Fruit fly (Drosophila melanogaster) whole organism, wandering third instar larva: Measurements from ENCODE around the gene CG13039.

Experiments
- CG32264 ChIP-seq: fragments of 200-800 bp; sonication (Bioruptor generic); optimal IDR thresholded peaks from 2 replicates; lab custom pipeline; 2016; ENCODE audit warnings: missing biosample characterization, missing genetic modification characterization
- CG9705 ChIP-seq: fragments of 200-800 bp; sonication (Bioruptor generic); optimal IDR thresholded peaks from 2 replicates; lab custom pipeline; 2018; ENCODE audit warnings: missing biosample characterization, mild to moderate bottlenecking, missing genetic modification characterization
- Dfd ChIP-seq: fragments of >200 bp; optimal IDR thresholded peaks from 2 replicates; lab custom pipeline; 2017; ENCODE audit warnings: missing biosample characterization, missing genetic modification characterization
- Dif ChIP-seq: fragments of 200-275, 200-300 bp; sonication (Bioruptor generic); optimal IDR thresholded peaks from 2 replicates; lab custom pipeline; 2018; ENCODE audit warnings: missing biosample characterization, missing genetic modification characterization; ENCODE audit not compliant: partially characterized antibody
- GATAd ChIP-seq: sonication (Bioruptor generic); optimal IDR thresholded peaks from 2 replicates; lab custom pipeline; 2016; ENCODE audit warnings: missing biosample characterization, missing genetic modification characterization
- HLH106 ChIP-seq: fragments of 200-800 bp; optimal IDR thresholded peaks from 3 replicates; lab custom pipeline; 2019; ENCODE audit warnings: missing biosample characterization, mild to moderate bottlenecking, missing genetic modification characterization, moderate library complexity
- Hnf4 ChIP-seq: fragments of 200-800 bp; sonication (Bioruptor generic); optimal IDR thresholded peaks from 2 replicates; lab custom pipeline; 2016; ENCODE audit warnings: missing biosample characterization, mild to moderate bottlenecking, missing genetic modification characterization
- Hr78 ChIP-seq: fragments of >200 bp; optimal IDR thresholded peaks from 2 replicates; lab custom pipeline; 2017; ENCODE audit warnings: missing biosample characterization, missing genetic modification characterization
- Hr83 ChIP-seq: fragments of 200-300 bp; sonication (Bioruptor generic); optimal IDR thresholded peaks from 2 replicates; lab custom pipeline; 2016; ENCODE audit warnings: missing biosample characterization, mild to moderate bottlenecking, missing genetic modification characterization, moderate library complexity; ENCODE audit not compliant: poor library complexity, severe bottlenecking
- OdsH ChIP-seq: fragments of 200-800 bp; sonication (Bioruptor generic); optimal IDR thresholded peaks from 2 replicates; lab custom pipeline; 2016; ENCODE audit warnings: missing biosample characterization, mild to moderate bottlenecking, missing genetic modification characterization
- Rel ChIP-seq, 2 experiments: fragments of 200-800 bp; sonication (Bioruptor generic) in 1 of 2; optimal IDR thresholded peaks; 2 replicates in 1 of 2; 3 replicates in 1 of 2; lab custom pipeline; 2016 to 2019; ENCODE audit warnings: mild to moderate bottlenecking in 2 of 2, missing biosample characterization in 2 of 2, missing genetic modification characterization in 2 of 2, moderate library complexity in 1 of 2
- Sp1 ChIP-seq: fragments of 200-800 bp; sonication (Bioruptor generic); optimal IDR thresholded peaks from 3 replicates; lab custom pipeline; 2019; ENCODE audit warnings: missing biosample characterization, mild to moderate bottlenecking, missing genetic modification characterization, moderate library complexity
- Vsx2 ChIP-seq: fragments of 200-300, 225-300 bp; sonication (Bioruptor generic); optimal IDR thresholded peaks from 2 replicates; lab custom pipeline; 2018; ENCODE audit warnings: missing biosample characterization, missing genetic modification characterization; ENCODE audit not compliant: partially characterized antibody
- br ChIP-seq: fragments of 200-800 bp; sonication (Bioruptor generic); optimal IDR thresholded peaks from 2 replicates; lab custom pipeline; 2016; ENCODE audit warnings: missing biosample characterization, missing genetic modification characterization
- brk ChIP-seq: fragments of 200-800 bp; sonication (Bioruptor generic); optimal IDR thresholded peaks from 2 replicates; lab custom pipeline; 2016; ENCODE audit warnings: missing biosample characterization, mild to moderate bottlenecking, missing genetic modification characterization
- dsf ChIP-seq: sonication (Bioruptor generic); optimal IDR thresholded peaks from 2 replicates; lab custom pipeline; 2016; ENCODE audit warnings: missing biosample characterization, missing genetic modification characterization, borderline replicate concordance
- ey ChIP-seq: fragments of 200-800 bp; sonication (Bioruptor generic); optimal IDR thresholded peaks from 2 replicates; lab custom pipeline; 2016; ENCODE audit warnings: missing biosample characterization, missing genetic modification characterization
- foxo ChIP-seq, 2 experiments: fragments of 200-800 bp; sonication (Bioruptor generic); optimal IDR thresholded peaks; 2 replicates in 1 of 2; 3 replicates in 1 of 2; lab custom pipeline; 2016 to 2017; ENCODE audit warnings: missing biosample characterization in 2 of 2, missing genetic modification characterization in 2 of 2
- fru ChIP-seq: fragments of 200-800 bp; sonication (Bioruptor generic); optimal IDR thresholded peaks from 3 replicates; lab custom pipeline; 2016; ENCODE audit warnings: missing biosample characterization, mild to moderate bottlenecking, missing genetic modification characterization
- h ChIP-seq: fragments of 200-800 bp; sonication (Bioruptor generic); optimal IDR thresholded peaks from 3 replicates; lab custom pipeline; 2016; ENCODE audit warnings: missing biosample characterization, mild to moderate bottlenecking, missing genetic modification characterization
- lola ChIP-seq: fragments of >200 bp; optimal IDR thresholded peaks from 2 replicates; lab custom pipeline; 2017; ENCODE audit warnings: missing biosample characterization, missing genetic modification characterization
- rgr ChIP-seq: fragments of 200-800 bp; sonication (Bioruptor generic); optimal IDR thresholded peaks from 3 replicates; lab custom pipeline; 2016; ENCODE audit warnings: missing biosample characterization, mild to moderate bottlenecking, missing genetic modification characterization
- sv ChIP-seq: fragments of 200-800 bp; sonication (Bioruptor generic); optimal IDR thresholded peaks from 3 replicates; lab custom pipeline; 2016; ENCODE audit warnings: missing biosample characterization, missing genetic modification characterization
- tai ChIP-seq: sonication (Bioruptor generic); optimal IDR thresholded peaks from 2 replicates; lab custom pipeline; 2016; ENCODE audit warnings: missing biosample characterization, missing genetic modification characterization
- usp ChIP-seq: fragments of >200 bp; optimal IDR thresholded peaks from 2 replicates; lab custom pipeline; 2017; ENCODE audit warnings: missing biosample characterization, missing genetic modification characterization
- woc ChIP-seq: sonication (Bioruptor generic); optimal IDR thresholded peaks from 2 replicates; lab custom pipeline; 2016; ENCODE audit warnings: missing biosample characterization, mild to moderate bottlenecking, missing genetic modification characterization

Gene CG13039

DNA sequence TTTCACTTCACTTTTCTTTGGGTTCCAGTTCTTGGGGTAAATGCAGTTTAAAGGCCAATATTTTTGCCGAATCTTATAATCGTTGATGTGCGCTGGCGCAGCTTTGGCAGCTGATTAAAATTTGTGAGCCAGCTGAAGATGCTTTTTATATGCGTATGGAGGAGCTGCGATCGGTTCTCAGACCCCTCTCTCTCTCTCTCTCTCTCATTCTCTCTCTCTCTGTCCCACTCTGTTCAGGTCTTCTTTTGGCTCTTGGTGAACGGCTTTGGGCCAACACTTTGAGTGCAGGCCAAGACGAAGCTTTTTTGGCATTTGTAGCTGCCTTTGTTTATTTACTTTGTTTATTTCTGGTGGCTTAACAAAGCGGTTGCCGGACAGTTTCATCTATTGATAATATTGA lies 38.2 kb downstream of the CG13039 start, which contains the start of gene CG13046:
Gene CG13046, minus strand, starts transcription at position 101 of the 400 bp plus-strand sequence.
- TF ChIP-seq usp (GFP tag; lab: Kevin White, UChicago) (no peak), woc (GFP tag; lab: Kevin White, UChicago) (no peak), GATAd (no peak), foxo (GFP tag; optimal IDR thresholded peaks at IDR 0.05; lab: Kevin White, UChicago) (no peak)

DNA sequence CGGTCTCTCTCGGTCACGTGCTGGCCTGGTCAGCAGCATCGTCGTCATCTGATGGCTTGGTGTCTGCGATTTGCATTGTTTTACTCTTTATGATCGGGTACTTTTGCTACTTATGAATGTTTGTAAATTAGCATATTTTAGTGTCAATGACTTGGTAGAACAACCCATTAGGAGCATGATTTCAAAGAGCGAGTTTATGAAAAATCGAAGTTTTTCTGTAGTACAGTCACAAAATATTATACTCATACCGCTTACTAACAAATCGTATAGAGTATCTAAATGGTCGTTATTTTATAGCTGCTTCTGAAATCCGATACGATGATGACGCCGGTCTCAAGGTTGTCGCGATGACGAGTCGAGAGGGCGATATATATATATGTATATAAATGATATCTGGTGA lies 40.3 kb downstream of the CG13039 start:
- TF ChIP-seq CG9705 (GFP tag; lab: Kevin White, UChicago) (no peak), Hnf4 (GFP tag; lab: Kevin White, UChicago) (peak; percentile 13), ey (GFP tag; lab: Kevin White, UChicago) (peak; percentile 32), CG32264 (GFP tag; lab: Kevin White, UChicago) (no peak), Dif (no peak), woc (GFP tag; lab: Kevin White, UChicago) (peak; percentile 43), foxo (GFP tag; optimal IDR thresholded peaks at IDR 0.05; lab: Kevin White, UChicago) (peak in 1 of 2 experiments; percentile 36), br (GFP tag; lab: Kevin White, UChicago) (peak; percentile 53), OdsH (GFP tag; lab: Kevin White, UChicago) (peak; percentile 34), Hr83 (GFP tag; lab: Kevin White, UChicago) (no peak), rgr (GFP tag; lab: Kevin White, UChicago) (peak; percentile 51), fru (GFP tag; lab: Kevin White, UChicago) (peak; percentile 50), h (peak; percentile 53), HLH106 (tag; lab: Kevin White, UChicago) (peak; percentile 42), GATAd (no peak)

DNA sequence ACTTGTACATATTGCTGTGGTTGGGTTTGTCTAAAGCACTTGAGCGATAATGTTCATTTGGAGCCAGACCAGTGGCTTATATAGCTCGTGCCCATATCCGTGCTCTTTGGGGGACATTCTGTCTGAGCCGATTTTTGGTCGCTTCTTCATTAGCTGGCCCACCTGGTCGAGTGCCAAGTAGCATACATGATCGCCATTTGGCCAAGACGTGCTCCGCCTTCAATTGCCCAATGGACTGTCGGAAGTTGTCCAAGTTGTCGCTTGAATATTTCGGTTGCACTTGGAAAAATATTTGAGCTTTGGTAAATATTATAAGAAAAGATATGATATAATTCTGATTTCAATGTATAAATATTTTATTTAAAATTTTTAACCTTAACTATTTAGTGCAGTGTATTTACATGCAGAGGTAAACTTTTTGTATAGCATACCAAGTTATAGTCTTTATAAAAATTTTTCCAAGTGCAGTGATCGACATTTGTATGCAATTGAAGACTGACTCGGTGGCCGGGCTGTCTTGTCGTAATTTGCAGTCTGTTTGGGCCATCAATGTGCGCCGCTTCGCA lies 41.1 kb downstream of the CG13039 start, which contains the start of gene CG13047:
Gene CG13047, minus strand, starts transcription at position 51 of the 566 bp plus-strand sequence.
- TF ChIP-seq Rel (GFP tag; optimal IDR thresholded peaks at IDR 0.05; lab: Kevin White, UChicago): no peak
- no peak for TF ChIP-seq Rel (tag; optimal IDR thresholded peaks at IDR 0.05; lab: Kevin White, UChicago)
- no peak for TF ChIP-seq Dif
- TF ChIP-seq Dfd (GFP tag; lab: Kevin White, UChicago): no peak
- TF ChIP-seq CG9705 (GFP tag; lab: Kevin White, UChicago): no peak
- TF ChIP-seq Vsx2: no peak
- no peak for TF ChIP-seq Sp1 (GFP tag; lab: Kevin White, UChicago)
- no peak for TF ChIP-seq ey (GFP tag; lab: Kevin White, UChicago)
- TF ChIP-seq h: no peak
- TF ChIP-seq sv (GFP tag; lab: Kevin White, UChicago): no peak
- no peak for TF ChIP-seq GATAd
- no peak for TF ChIP-seq Hr78 (GFP tag; lab: Kevin White, UChicago)
- no peak for TF ChIP-seq foxo (GFP tag; optimal IDR thresholded peaks at IDR 0.05; lab: Kevin White, UChicago)
- no peak for TF ChIP-seq usp (GFP tag; lab: Kevin White, UChicago)
- TF ChIP-seq OdsH (GFP tag; lab: Kevin White, UChicago): no peak
- TF ChIP-seq brk (GFP tag; lab: Kevin White, UChicago): no peak
- TF ChIP-seq tai: no peak

DNA sequence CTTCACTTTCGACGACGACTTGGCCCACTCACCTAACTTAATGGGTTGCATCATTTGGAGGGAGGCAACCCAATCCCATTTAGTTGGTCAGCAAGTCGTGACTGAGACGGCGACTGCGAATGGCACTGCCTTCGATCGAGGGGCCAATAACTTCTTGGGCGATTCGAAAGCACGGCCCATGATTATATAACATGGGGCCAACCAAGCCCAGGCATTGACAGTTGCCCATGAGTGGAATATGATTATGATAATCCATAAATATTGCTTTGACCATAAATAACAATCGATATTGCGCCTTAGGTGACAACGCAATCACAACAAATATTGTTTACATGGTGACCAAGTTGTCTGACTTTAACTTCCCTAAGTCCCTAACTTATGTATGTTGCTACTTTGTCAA lies 42.7 kb downstream of the CG13039 start, which contains the start of gene CG13048:
Gene CG13048, minus strand, starts transcription at position 101 of the 400 bp plus-strand sequence.
- TF ChIP-seq lola: no peak
- no peak for TF ChIP-seq Rel (GFP tag; optimal IDR thresholded peaks at IDR 0.05; lab: Kevin White, UChicago)
- TF ChIP-seq Rel (tag; optimal IDR thresholded peaks at IDR 0.05; lab: Kevin White, UChicago): no peak
- TF ChIP-seq Hnf4 (GFP tag; lab: Kevin White, UChicago): no peak
- no peak for TF ChIP-seq usp (GFP tag; lab: Kevin White, UChicago)
- TF ChIP-seq Dif: no peak
- no peak for TF ChIP-seq Sp1 (GFP tag; lab: Kevin White, UChicago)
- TF ChIP-seq HLH106 (tag; lab: Kevin White, UChicago): no peak
- TF ChIP-seq woc (GFP tag; lab: Kevin White, UChicago): no peak
- TF ChIP-seq sv (GFP tag; lab: Kevin White, UChicago): no peak
- no peak for TF ChIP-seq dsf (GFP tag; lab: Kevin White, UChicago)

DNA sequence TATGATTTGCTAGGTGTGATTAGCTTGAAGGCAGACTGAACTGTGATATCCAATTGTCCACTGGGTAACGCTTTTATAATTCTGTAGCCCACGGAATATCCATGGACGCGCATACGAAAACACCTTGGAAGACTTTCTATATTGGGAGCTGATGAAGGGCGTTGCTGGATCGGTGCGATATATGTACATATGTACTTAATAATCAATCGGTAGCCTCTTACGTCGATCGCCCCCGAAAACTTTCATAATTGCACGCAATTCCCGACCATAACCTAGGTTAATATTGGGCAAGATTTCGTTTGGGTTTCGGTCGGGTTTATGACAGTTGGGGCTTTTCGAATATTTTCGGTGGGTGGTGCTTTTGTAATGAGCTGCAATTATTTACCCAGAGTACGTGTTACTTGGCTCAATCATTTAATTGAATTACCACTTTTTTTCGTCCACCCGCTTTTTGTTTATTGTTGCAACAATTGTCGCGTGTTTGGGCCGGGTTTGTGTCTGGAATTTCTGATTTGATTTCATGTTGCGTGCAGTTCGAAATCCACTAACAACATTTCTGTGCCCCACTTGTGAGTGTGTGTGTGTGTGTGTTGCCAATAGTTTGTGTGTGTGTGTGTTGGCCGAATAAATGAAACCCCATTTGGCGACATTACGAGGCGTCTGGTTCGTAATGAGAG lies 44.5 kb downstream of the CG13039 start, which contains the start of gene CG13049:
Gene CG13049, minus strand, starts transcription at position 51 of the 677 bp plus-strand sequence.
- no peak for TF ChIP-seq Rel (GFP tag; optimal IDR thresholded peaks at IDR 0.05; lab: Kevin White, UChicago)
- no peak for TF ChIP-seq Rel (tag; optimal IDR thresholded peaks at IDR 0.05; lab: Kevin White, UChicago)
- TF ChIP-seq Dfd (GFP tag; lab: Kevin White, UChicago): peak; percentile 80
